Worm (Caenorhabditis elegans) whole organism, young adult: Measurements from ENCODE around the gene iscu-1.

Experiments
- B0019.2 ChIP-seq: fragments of 200-800 bp; sonication (Bioruptor generic); conservative IDR thresholded peaks from 2 replicates; pipeline ENCODE4 v1.3.6; 2022; ENCODE audit warnings: missing genetic modification reagents, missing genetic modification characterization, missing compliant biosample characterization
- B0261.1 ChIP-seq: sonication (generic microtip); optimal IDR thresholded peaks from 2 replicates; lab custom pipeline; 2016; ENCODE audit warnings: mild to moderate bottlenecking, missing genetic modification characterization, moderate library complexity, missing compliant biosample characterization
- C17E4.6 ChIP-seq: fragments of 200-800 bp; sonication (Bioruptor generic); IDR thresholded peaks from 2 replicates; pipeline ENCODE4 v1.3.6; 2022; ENCODE audit warnings: missing genetic modification reagents, missing genetic modification characterization, missing compliant biosample characterization
- D2030.7 ChIP-seq: fragments of 200-800 bp; sonication (Bioruptor generic); IDR thresholded peaks from 2 replicates; pipeline ENCODE4 v1.3.6; 2022; ENCODE audit warnings: missing genetic modification reagents, missing genetic modification characterization, missing compliant biosample characterization
- F39B2.1 ChIP-seq: fragments of 200-800 bp; sonication (Bioruptor generic); IDR thresholded peaks from 2 replicates; pipeline ENCODE4 v1.3.6; 2022; ENCODE audit warnings: missing genetic modification reagents, missing genetic modification characterization, missing compliant biosample characterization
- F55B11.4 ChIP-seq: sonication (generic microtip); optimal IDR thresholded peaks from 2 replicates; lab custom pipeline; 2016; ENCODE audit warnings: missing compliant biosample characterization, missing genetic modification characterization, borderline replicate concordance; ENCODE audit not compliant: insufficient read depth
- F57C9.4 ChIP-seq: sonication (generic microtip); optimal IDR thresholded peaks from 2 replicates; lab custom pipeline; 2017; ENCODE audit warnings: mild to moderate bottlenecking, missing genetic modification characterization, missing compliant biosample characterization
- K12H6.12 ChIP-seq: fragments of 200-800 bp; sonication (Bioruptor generic); optimal IDR thresholded peaks from 2 replicates; lab custom pipeline; 2018; ENCODE audit warnings: mild to moderate bottlenecking, missing genetic modification characterization, missing compliant biosample characterization
- T07F8.4 ChIP-seq: sonication (generic microtip); optimal IDR thresholded peaks from 2 replicates; lab custom pipeline; 2016; ENCODE audit warnings: mild to moderate bottlenecking, missing genetic modification characterization, moderate library complexity, missing compliant biosample characterization
- Y53G8AR.9 ChIP-seq: fragments of 200-800 bp; sonication (Bioruptor generic); conservative IDR thresholded peaks from 2 replicates; pipeline ENCODE4 v1.3.6; 2022; ENCODE audit warnings: missing genetic modification reagents, missing genetic modification characterization, missing compliant biosample characterization
- Y56A3A.18 ChIP-seq: fragments of 200-800 bp; sonication (Bioruptor generic); IDR thresholded peaks from 2 replicates; pipeline ENCODE4 v1.3.6; 2022; ENCODE audit warnings: missing genetic modification reagents, missing genetic modification characterization, missing compliant biosample characterization
- Y79H2A.3 ChIP-seq: fragments of 200-800 bp; sonication (Bioruptor generic); conservative IDR thresholded peaks from 2 replicates; pipeline ENCODE4 v1.3.6; 2022; ENCODE audit warnings: missing genetic modification reagents, missing genetic modification characterization, missing compliant biosample characterization
- ZK185.1 ChIP-seq: sonication (generic microtip); optimal IDR thresholded peaks from 2 replicates; lab custom pipeline; 2016; ENCODE audit warnings: mild to moderate bottlenecking, missing genetic modification characterization, missing compliant biosample characterization; ENCODE audit not compliant: poor library complexity, severe bottlenecking
- akir-1 ChIP-seq: fragments of 200-800 bp; sonication (Bioruptor generic); optimal IDR thresholded peaks from 2 replicates; lab custom pipeline; 2018; ENCODE audit warnings: mild to moderate bottlenecking, missing genetic modification characterization, moderate library complexity, missing compliant biosample characterization
- atf-7 ChIP-seq: sonication (generic microtip); optimal IDR thresholded peaks from 2 replicates; lab custom pipeline; 2017; ENCODE audit warnings: mild to moderate bottlenecking, missing genetic modification characterization, missing compliant biosample characterization
- attf-5 ChIP-seq: fragments of 200-800 bp; sonication (Bioruptor generic); optimal IDR thresholded peaks from 2 replicates; lab custom pipeline; 2018; ENCODE audit warnings: mild to moderate bottlenecking, missing genetic modification characterization, missing compliant biosample characterization
- attf-6 ChIP-seq: fragments of 200-800 bp; sonication (Bioruptor generic); IDR thresholded peaks from 2 replicates; pipeline ENCODE4 v1.3.6; 2022; ENCODE audit warnings: missing genetic modification reagents, missing genetic modification characterization, missing compliant biosample characterization
- bed-1 ChIP-seq: fragments of 200-800 bp; sonication (Bioruptor generic); IDR thresholded peaks from 2 replicates; pipeline ENCODE4 v1.3.6; 2022; ENCODE audit warnings: missing genetic modification reagents, missing genetic modification characterization, missing compliant biosample characterization
- cebp-1 ChIP-seq, 2 experiments: fragments of 200-800 bp in 1 of 2; sonication (Bioruptor generic) in 1 of 2; sonication (generic microtip) in 1 of 2; IDR thresholded peaks in 1 of 2; optimal IDR thresholded peaks in 1 of 2; 2 replicates each; pipeline versions ENCODE4 v1.3.6 to Lab custom; 2017 to 2022; ENCODE audit warnings: missing compliant biosample characterization in 2 of 2, missing genetic modification characterization in 2 of 2, mild to moderate bottlenecking in 1 of 2, missing genetic modification reagents in 1 of 2, moderate library complexity in 1 of 2
- chd-7 ChIP-seq: sonication (generic microtip); optimal IDR thresholded peaks from 2 replicates; lab custom pipeline; 2016; ENCODE audit warnings: mild to moderate bottlenecking, missing genetic modification characterization, moderate library complexity, missing compliant biosample characterization
- dox-1 ChIP-seq: fragments of 200-800 bp; sonication (Bioruptor generic); IDR thresholded peaks from 2 replicates; pipeline ENCODE4 v1.3.6; 2022; ENCODE audit warnings: missing genetic modification reagents, missing genetic modification characterization, missing compliant biosample characterization
- dpl-1 ChIP-seq: fragments of 150-350 bp; optimal IDR thresholded peaks from 2 replicates; lab custom pipeline; 2014; ENCODE audit warnings: missing biosample characterization, missing genetic modification reagents, missing genetic modification characterization
- egl-44 ChIP-seq: fragments of 200-800 bp; sonication (Bioruptor generic); IDR thresholded peaks from 2 replicates; pipeline ENCODE4 v1.3.6; 2022; ENCODE audit warnings: missing genetic modification reagents, missing genetic modification characterization, missing compliant biosample characterization
- ekl-4 ChIP-seq: fragments of 200-800 bp; sonication (Bioruptor generic); IDR thresholded peaks from 2 replicates; pipeline ENCODE4 v1.3.6; 2022; ENCODE audit warnings: missing genetic modification reagents, missing genetic modification characterization, missing compliant biosample characterization
- ets-4 ChIP-seq: fragments of 200-800 bp; sonication (Bioruptor generic); optimal IDR thresholded peaks from 2 replicates; lab custom pipeline; 2018; ENCODE audit warnings: mild to moderate bottlenecking, missing genetic modification characterization, missing compliant biosample characterization
- fkh-3 ChIP-seq: sonication (generic microtip); optimal IDR thresholded peaks from 2 replicates; lab custom pipeline; 2016; ENCODE audit warnings: mild to moderate bottlenecking, missing genetic modification characterization, missing compliant biosample characterization
- hlh-12 ChIP-seq: sonication (generic microtip); optimal IDR thresholded peaks from 2 replicates; lab custom pipeline; 2016; ENCODE audit warnings: missing genetic modification characterization, missing compliant biosample characterization
- lin-35 ChIP-seq, 3 experiments: fragments of 150-350 bp in 2 of 3; sonication (generic microtip) in 1 of 3; optimal IDR thresholded peaks; 2 replicates each; lab custom pipeline; 2014 to 2018; ENCODE audit warnings: missing biosample characterization in 3 of 3, missing genetic modification characterization in 3 of 3, missing genetic modification reagents in 3 of 3
- lin-40 ChIP-seq: sonication (generic microtip); optimal IDR thresholded peaks from 2 replicates; lab custom pipeline; 2016; ENCODE audit warnings: missing genetic modification characterization, mild to moderate bottlenecking, missing compliant biosample characterization, missing genotype, missing genetic modification reagents
- lsl-1 ChIP-seq: fragments of 200-800 bp; sonication (Bioruptor generic); optimal IDR thresholded peaks from 2 replicates; lab custom pipeline; 2018; ENCODE audit warnings: mild to moderate bottlenecking, missing genetic modification characterization, moderate library complexity, missing compliant biosample characterization
- lsy-27 ChIP-seq: sonication (generic microtip); optimal IDR thresholded peaks from 2 replicates; lab custom pipeline; 2017; ENCODE audit warnings: missing genetic modification characterization, mild to moderate bottlenecking, missing compliant biosample characterization, antibody characterized with exemption, missing genotype, borderline replicate concordance; ENCODE audit not compliant: insufficient read depth
- madf-6 ChIP-seq: fragments of 200-800 bp; sonication (Bioruptor generic); IDR thresholded peaks from 2 replicates; pipeline ENCODE4 v1.3.6; 2022; ENCODE audit warnings: missing genetic modification reagents, missing genetic modification characterization, missing compliant biosample characterization
- mcd-1 ChIP-seq: fragments of 200-800 bp; sonication (Bioruptor generic); IDR thresholded peaks from 2 replicates; pipeline ENCODE4 v1.3.6; 2022; ENCODE audit warnings: missing genetic modification reagents, missing genetic modification characterization, missing compliant biosample characterization
- mel-28 ChIP-seq: sonication (generic microtip); optimal IDR thresholded peaks from 2 replicates; lab custom pipeline; 2016; ENCODE audit warnings: borderline replicate concordance, mild to moderate bottlenecking, missing genetic modification characterization, missing compliant biosample characterization
- nhr-120 ChIP-seq: fragments of 200-800 bp; sonication (Bioruptor generic); IDR thresholded peaks from 2 replicates; pipeline ENCODE4 v1.3.6; 2022; ENCODE audit warnings: missing genetic modification characterization, missing compliant biosample characterization
- nhr-27 ChIP-seq: fragments of 200-800 bp; sonication (Bioruptor generic); optimal IDR thresholded peaks from 2 replicates; lab custom pipeline; 2018; ENCODE audit warnings: mild to moderate bottlenecking, missing genetic modification characterization, moderate library complexity, missing compliant biosample characterization
- pbrm-1 ChIP-seq: fragments of 200-800 bp; sonication (Bioruptor generic); IDR thresholded peaks from 2 replicates; pipeline ENCODE4 v1.3.6; 2022; ENCODE audit warnings: missing genetic modification reagents, missing genetic modification characterization, missing compliant biosample characterization
- repo-1 ChIP-seq: sonication (generic microtip); optimal IDR thresholded peaks from 2 replicates; lab custom pipeline; 2017; ENCODE audit warnings: mild to moderate bottlenecking, missing genetic modification characterization, missing compliant biosample characterization
- rpc-1 ChIP-seq, 2 experiments: fragments of 150-350 bp in 1 of 2; sonication (generic microtip) in 1 of 2; optimal IDR thresholded peaks; 2 replicates each; lab custom pipeline; 2014 to 2018; ENCODE audit warnings: missing biosample characterization in 1 of 2, missing genetic modification characterization in 1 of 2, missing genetic modification reagents in 1 of 2, missing genotype in 1 of 2
- sea-2 ChIP-seq: fragments of 200-800 bp; sonication (Bioruptor generic); IDR thresholded peaks from 2 replicates; pipeline ENCODE4 v1.3.6; 2022; ENCODE audit warnings: missing genetic modification characterization, missing compliant biosample characterization
- snpc-1.1 ChIP-seq: sonication (generic microtip); optimal IDR thresholded peaks from 2 replicates; lab custom pipeline; 2017; ENCODE audit warnings: missing genetic modification characterization, mild to moderate bottlenecking, missing compliant biosample characterization, antibody characterized with exemption, moderate library complexity, missing genotype, missing genetic modification reagents; ENCODE audit not compliant: insufficient read depth
- snpc-1.3 ChIP-seq: sonication (generic microtip); optimal IDR thresholded peaks from 2 replicates; lab custom pipeline; 2017; ENCODE audit warnings: missing genetic modification characterization, mild to moderate bottlenecking, missing compliant biosample characterization, antibody characterized with exemption, moderate library complexity, missing genotype, missing genetic modification reagents; ENCODE audit not compliant: insufficient read depth
- ztf-25 ChIP-seq: fragments of 200-800 bp; sonication (Bioruptor generic); IDR thresholded peaks from 2 replicates; pipeline ENCODE4 v1.3.6; 2022; ENCODE audit warnings: missing genetic modification reagents, missing genetic modification characterization, missing compliant biosample characterization
- ztf-26 ChIP-seq: sonication (generic microtip); optimal IDR thresholded peaks from 2 replicates; lab custom pipeline; 2017; ENCODE audit warnings: missing genetic modification characterization, missing compliant biosample characterization
- ztf-28 ChIP-seq: fragments of 200-800 bp; sonication (Bioruptor generic); IDR thresholded peaks from 2 replicates; pipeline ENCODE4 v1.3.6; 2022; ENCODE audit warnings: missing genetic modification reagents, missing genetic modification characterization, missing compliant biosample characterization

Gene iscu-1

ce11 chrIV:13745409-13745808, 38.4 kb upstream of the iscu-1 start, which contains the start of gene C47A4.5 (continued):
- TF ChIP-seq F39B2.1 (GFP tag; lab: Robert Waterston, UW), result no peak

DNA sequence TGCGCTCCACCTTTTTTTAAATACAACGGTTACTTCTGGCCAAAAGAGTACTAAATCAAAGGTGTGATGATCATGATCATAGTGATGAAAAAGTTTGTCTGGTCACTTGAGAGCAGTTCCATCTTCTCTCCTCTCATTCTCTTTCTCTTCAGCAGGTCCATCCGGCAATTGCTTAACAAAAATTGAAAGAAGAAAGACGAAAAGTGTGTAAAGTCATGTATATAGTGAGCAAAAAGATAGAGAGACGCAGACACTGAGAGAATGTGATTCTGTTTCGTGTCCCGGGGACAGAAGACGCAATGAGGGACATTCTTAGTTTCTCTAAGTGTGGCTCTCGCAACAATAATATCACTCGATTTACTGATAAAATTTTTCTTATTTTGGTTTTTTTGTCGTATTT, 35.0 kb upstream of the iscu-1 start:
- no peak for TF ChIP-seq lsl-1 (GFP tag; lab: Kevin White, UChicago)
- TF ChIP-seq fkh-3 (tag; lab: Kevin White, UChicago), result no peak
- no peak for TF ChIP-seq B0019.2
- no peak for TF ChIP-seq snpc-1.3
- no peak for TF ChIP-seq ZK185.1 (tag; lab: Kevin White, UChicago)
- no peak for TF ChIP-seq egl-44 (GFP tag; lab: Robert Waterston, UW)
- TF ChIP-seq sea-2, result no peak
- TF ChIP-seq dpl-1, result no peak
- no peak for TF ChIP-seq C17E4.6 (GFP tag; lab: Robert Waterston, UW)
- no peak for TF ChIP-seq snpc-1.1 (tag; lab: Kevin White, UChicago)
- TF ChIP-seq bed-1, result no peak
- no peak for TF ChIP-seq ztf-28
- no peak for TF ChIP-seq akir-1 (GFP tag; lab: Kevin White, UChicago)
- no peak for TF ChIP-seq chd-7 (tag; lab: Kevin White, UChicago)
- TF ChIP-seq ekl-4 (GFP tag; lab: Robert Waterston, UW), result no peak
- no peak for TF ChIP-seq rpc-1 (optimal IDR thresholded peaks at IDR 0.05; lab: Kevin White, UChicago)
- no peak for TF ChIP-seq rpc-1 (tag; optimal IDR thresholded peaks at IDR 0.05; lab: Kevin White, UChicago)
- no peak for TF ChIP-seq mcd-1 (GFP tag; lab: Robert Waterston, UW)
- no peak for TF ChIP-seq T07F8.4 (tag; lab: Kevin White, UChicago)
- TF ChIP-seq D2030.7 (GFP tag; lab: Robert Waterston, UW), result no peak
- TF ChIP-seq repo-1 (tag; lab: Kevin White, UChicago), result no peak

ce11 chrIV:13750033-13750432, 33.7 kb upstream of the iscu-1 start, which contains the start of gene sorb-1:
Gene sorb-1 (plus strand): TSS chrIV:13750333.
- TF ChIP-seq atf-7 (tag; lab: Kevin White, UChicago), result no peak
- no peak for TF ChIP-seq K12H6.12 (tag; lab: Kevin White, UChicago)
- no peak for TF ChIP-seq F55B11.4 (tag; lab: Kevin White, UChicago)
- no peak for TF ChIP-seq Y53G8AR.9 (GFP tag; lab: Robert Waterston, UW)
- no peak for TF ChIP-seq nhr-120 (GFP tag; lab: Robert Waterston, UW)
- TF ChIP-seq mel-28, result no peak
- no peak for TF ChIP-seq lin-35 (GFP tag; optimal IDR thresholded peaks at IDR 0.05; lab: Kevin White, UChicago)
- TF ChIP-seq madf-6 (GFP tag; lab: Robert Waterston, UW), result no peak
- TF ChIP-seq attf-5 (GFP tag; lab: Kevin White, UChicago), result no peak
- TF ChIP-seq attf-6, result no peak
- no peak for TF ChIP-seq ztf-26 (tag; lab: Kevin White, UChicago)
- TF ChIP-seq Y79H2A.3 (GFP tag; lab: Robert Waterston, UW), result no peak
- no peak for TF ChIP-seq lin-40 (tag; lab: Kevin White, UChicago)
- TF ChIP-seq chd-7 (tag; lab: Kevin White, UChicago), result no peak

- TF ChIP-seq nhr-27 (tag; lab: Kevin White, UChicago) (no peak), dox-1 (GFP tag; lab: Robert Waterston, UW) (no peak), lsy-27 (tag; lab: Kevin White, UChicago) (no peak), hlh-12 (tag; lab: Kevin White, UChicago) (no peak), ztf-25 (GFP tag; lab: Robert Waterston, UW) (no peak), Y56A3A.18 (GFP tag; lab: Robert Waterston, UW) (no peak), cebp-1 (GFP tag; IDR thresholded peaks at IDR 0.05; lab: Robert Waterston, UW) (no peak), cebp-1 (tag; optimal IDR thresholded peaks at IDR 0.05; lab: Kevin White, UChicago) (no peak), F57C9.4 (tag; lab: Kevin White, UChicago) (no peak), B0261.1 (tag; lab: Kevin White, UChicago) (no peak), ets-4 (GFP tag; lab: Kevin White, UChicago) (no peak), pbrm-1 (GFP tag; lab: Robert Waterston, UW) (no peak)
Measured at ce11 chrIV:13755619-13756018, 28.1 kb upstream of the iscu-1 start.
